Fruit fly (Drosophila melanogaster) whole organism, embryonic: ENCODE measurements around the gene PhKgamma.
A peak's percentile ranks its signal among the peaks of the same experiment; 100 is the strongest.

ENCODE experiments used
- Antp ChIP-seq: fragments of 200-800 bp; sonication (Bioruptor generic); optimal IDR thresholded peaks from 3 replicates; lab custom pipeline; 2016; ENCODE audit warnings: missing biosample characterization, missing genetic modification characterization
- Atf6 ChIP-seq: fragments of 200-800 bp; sonication (Bioruptor generic); IDR thresholded peaks from 2 replicates; pipeline ENCODE4 v1.3.6; 2022; ENCODE audit warnings: missing biosample characterization, missing genetic modification characterization
- CG11456 ChIP-seq: fragments of 200-800 bp; sonication (Bioruptor generic); IDR thresholded peaks from 3 replicates; pipeline ENCODE4 v1.3.6; 2022; ENCODE audit warnings: missing biosample characterization, missing genetic modification characterization
- CG12155 ChIP-seq: fragments of 200-800 bp; sonication (Bioruptor generic); optimal IDR thresholded peaks from 3 replicates; lab custom pipeline; 2016; ENCODE audit warnings: missing biosample characterization, missing genetic modification characterization
- CG12219 ChIP-seq: fragments of 200-800 bp; sonication (Bioruptor generic); optimal IDR thresholded peaks from 3 replicates; lab custom pipeline; 2018; ENCODE audit warnings: missing biosample characterization, mild to moderate bottlenecking, missing genetic modification characterization
- CG12769 ChIP-seq: fragments of 200-800 bp; sonication (Bioruptor generic); optimal IDR thresholded peaks from 2 replicates; lab custom pipeline; 2019; ENCODE audit warnings: missing biosample characterization, mild to moderate bottlenecking, missing genetic modification characterization, moderate library complexity
- CG1529 ChIP-seq: fragments of 200-800 bp; sonication (Bioruptor generic); optimal IDR thresholded peaks from 3 replicates; lab custom pipeline; 2018; ENCODE audit warnings: missing biosample characterization, missing genetic modification characterization
- CG17186 ChIP-seq: fragments of 200-800 bp; sonication (Bioruptor generic); optimal IDR thresholded peaks from 3 replicates; lab custom pipeline; 2017; ENCODE audit warnings: missing biosample characterization, missing genetic modification reagents, missing genetic modification characterization
- CG17385 ChIP-seq: fragments of 200-800 bp; sonication (Bioruptor generic); optimal IDR thresholded peaks from 3 replicates; lab custom pipeline; 2018; ENCODE audit warnings: missing biosample characterization, mild to moderate bottlenecking, missing genetic modification characterization
- CG17568 ChIP-seq: fragments of 200-800 bp; sonication (Bioruptor generic); optimal IDR thresholded peaks from 2 replicates; lab custom pipeline; 2018; ENCODE audit warnings: missing biosample characterization, mild to moderate bottlenecking, missing genetic modification characterization, moderate library complexity
- CG2199 ChIP-seq: fragments of 200-800 bp; sonication (Bioruptor generic); IDR thresholded peaks from 3 replicates; pipeline ENCODE4 v1.3.6; 2022; ENCODE audit warnings: missing biosample characterization, missing genetic modification characterization
- CG2678 ChIP-seq: fragments of 200-800 bp; sonication (Bioruptor generic); optimal IDR thresholded peaks from 3 replicates; lab custom pipeline; 2019; ENCODE audit warnings: missing biosample characterization, mild to moderate bottlenecking, missing genetic modification characterization, moderate library complexity
- CG31365 ChIP-seq: fragments of 200-800 bp; sonication (Bioruptor generic); optimal IDR thresholded peaks from 2 replicates; lab custom pipeline; 2018; ENCODE audit warnings: missing biosample characterization, mild to moderate bottlenecking, missing genetic modification characterization
- CG9437 ChIP-seq: fragments of 200-800 bp; sonication (Bioruptor generic); optimal IDR thresholded peaks from 2 replicates; lab custom pipeline; 2018; ENCODE audit warnings: missing biosample characterization, mild to moderate bottlenecking, missing genetic modification characterization
- CG9609 ChIP-seq: fragments of 200-800 bp; sonication (Bioruptor generic); optimal IDR thresholded peaks from 3 replicates; lab custom pipeline; 2016; ENCODE audit warnings: missing biosample characterization, missing genetic modification characterization
- CHES-1-like ChIP-seq: fragments of 200-800 bp; sonication (Bioruptor generic); optimal IDR thresholded peaks from 2 replicates; lab custom pipeline; 2016; ENCODE audit warnings: missing biosample characterization, missing genetic modification characterization
- CrebB ChIP-seq: fragments of 200-800 bp; sonication (Bioruptor generic); optimal IDR thresholded peaks from 3 replicates; lab custom pipeline; 2018; ENCODE audit warnings: missing biosample characterization, mild to moderate bottlenecking, missing genetic modification characterization
- Dip2 ChIP-seq: fragments of 200-800 bp; sonication (Bioruptor generic); IDR thresholded peaks from 2 replicates; pipeline ENCODE4 v1.3.6; 2022; ENCODE audit warnings: missing biosample characterization, missing genetic modification characterization
- Dll ChIP-seq: fragments of 200-800 bp; sonication (Bioruptor generic); IDR thresholded peaks from 4 replicates; pipeline ENCODE4 v1.3.6; 2022; ENCODE audit warnings: missing biosample characterization, missing genetic modification characterization; ENCODE audit not compliant: partially characterized antibody
- Eip74EF ChIP-seq, 2 experiments: fragments of 200-800 bp in 1 of 2; fragments of >200 bp in 1 of 2; sonication (Bioruptor generic) in 1 of 2; optimal IDR thresholded peaks; 2 replicates each; lab custom pipeline; 2017 to 2019; ENCODE audit warnings: missing biosample characterization in 2 of 2, missing genetic modification characterization in 2 of 2, mild to moderate bottlenecking in 1 of 2, moderate library complexity in 1 of 2
- Fer3 ChIP-seq: fragments of 200-800 bp; sonication (Bioruptor generic); optimal IDR thresholded peaks from 2 replicates; lab custom pipeline; 2018; ENCODE audit warnings: missing biosample characterization, mild to moderate bottlenecking, missing genetic modification characterization, moderate library complexity
- GATAe ChIP-seq: fragments of 200-800 bp; sonication (Bioruptor generic); conservative IDR thresholded peaks from 2 replicates; pipeline ENCODE4 v1.3.6; 2022; ENCODE audit warnings: missing biosample characterization, missing genetic modification characterization
- H15 ChIP-seq: fragments of 200-800 bp; sonication (Bioruptor generic); IDR thresholded peaks from 3 replicates; pipeline ENCODE4 v1.3.6; 2022; ENCODE audit warnings: missing biosample characterization, missing genetic modification characterization
- HLHmδ ChIP-seq: fragments of 200-800 bp; sonication (Bioruptor generic); optimal IDR thresholded peaks from 2 replicates; lab custom pipeline; 2018; ENCODE audit warnings: missing biosample characterization, mild to moderate bottlenecking, missing genetic modification characterization, moderate library complexity
- Hr3 ChIP-seq: fragments of 200-800 bp; sonication (Bioruptor generic); optimal IDR thresholded peaks from 3 replicates; lab custom pipeline; 2016; ENCODE audit warnings: missing biosample characterization, missing genetic modification characterization
- Lhr ChIP-seq: fragments of 200-800 bp; sonication (Bioruptor generic); optimal IDR thresholded peaks from 3 replicates; lab custom pipeline; 2017; ENCODE audit warnings: mild to moderate bottlenecking, missing biosample characterization, missing genetic modification reagents, missing genetic modification characterization
- Mad ChIP-seq: fragments of 200-800 bp; sonication (Bioruptor generic); optimal IDR thresholded peaks from 2 replicates; lab custom pipeline; 2016; ENCODE audit warnings: missing biosample characterization, missing genetic modification characterization
- Med ChIP-seq: fragments of 200-800 bp; sonication (Bioruptor generic); peaks from one replicate; lab custom pipeline; 2016; ENCODE audit warnings: missing biosample characterization, missing genetic modification characterization, mild to moderate bottlenecking, inconsistent platforms, moderate library complexity
- Opbp ChIP-seq: fragments of 200-800 bp; sonication (Bioruptor generic); IDR thresholded peaks from 3 replicates; pipeline ENCODE4 v1.3.6; 2022; ENCODE audit warnings: missing biosample characterization, missing genetic modification characterization; ENCODE audit not compliant: partially characterized antibody
- Side ChIP-seq: fragments of 200-800 bp; sonication (Bioruptor generic); optimal IDR thresholded peaks from 2 replicates; lab custom pipeline; 2016; ENCODE audit warnings: missing biosample characterization, missing genetic modification characterization
- Tbp ChIP-seq: fragments of >200 bp; optimal IDR thresholded peaks from 2 replicates; lab custom pipeline; 2018; ENCODE audit warnings: missing biosample characterization, missing genetic modification characterization
- Vsx1 ChIP-seq: fragments of 200-800 bp; sonication (Bioruptor generic); optimal IDR thresholded peaks from 2 replicates; lab custom pipeline; 2017; ENCODE audit warnings: missing biosample characterization, mild to moderate bottlenecking, missing genetic modification characterization, missing genetic modification reagents
- abd-A ChIP-seq: fragments of 200-800 bp; sonication (Bioruptor generic); optimal IDR thresholded peaks from 3 replicates; lab custom pipeline; 2019; ENCODE audit warnings: missing biosample characterization, mild to moderate bottlenecking, missing genetic modification characterization, moderate library complexity
- amos ChIP-seq: fragments of 200-800 bp; sonication (Bioruptor generic); IDR thresholded peaks from 2 replicates; pipeline ENCODE4 v1.3.6; 2022; ENCODE audit warnings: missing biosample characterization, missing genetic modification characterization; ENCODE audit not compliant: partially characterized antibody
- bbx ChIP-seq: fragments of 200-800 bp; sonication (Bioruptor generic); IDR thresholded peaks from 2 replicates; pipeline ENCODE4 v1.3.6; 2022; ENCODE audit warnings: missing biosample characterization, missing genetic modification characterization; ENCODE audit not compliant: partially characterized antibody
- croc ChIP-seq: fragments of 200-800 bp; sonication (Bioruptor generic); conservative IDR thresholded peaks from 3 replicates; pipeline ENCODE4 v1.3.6; 2022; ENCODE audit warnings: missing biosample characterization, missing genetic modification characterization
- da ChIP-seq: fragments of 200-800 bp; sonication (Bioruptor generic); optimal IDR thresholded peaks from 2 replicates; lab custom pipeline; 2016; ENCODE audit warnings: missing biosample characterization, missing genetic modification characterization
- dan ChIP-seq: fragments of 200-800 bp; sonication (Bioruptor generic); IDR thresholded peaks from 2 replicates; pipeline ENCODE4 v1.3.6; 2022; ENCODE audit warnings: missing biosample characterization, missing genetic modification characterization
- dimm ChIP-seq: fragments of 200-800 bp; sonication (Bioruptor generic); IDR thresholded peaks from 2 replicates; pipeline ENCODE4 v1.3.6; 2022; ENCODE audit warnings: missing biosample characterization, missing genetic modification characterization
- dmrt11E ChIP-seq: fragments of 200-800 bp; sonication (Bioruptor generic); optimal IDR thresholded peaks from 3 replicates; lab custom pipeline; 2018; ENCODE audit warnings: missing biosample characterization, mild to moderate bottlenecking, missing genetic modification characterization, moderate library complexity
- dpn ChIP-seq, 2 experiments: fragments of 200-800 bp; sonication (Bioruptor generic); optimal IDR thresholded peaks; 3 replicates each; lab custom pipeline; 2016; ENCODE audit warnings: missing biosample characterization in 2 of 2, missing genetic modification characterization in 2 of 2
- dysf ChIP-seq: fragments of 200-800 bp; sonication (Bioruptor generic); IDR thresholded peaks from 3 replicates; pipeline ENCODE4 v1.3.6; 2022; ENCODE audit warnings: missing biosample characterization, missing genetic modification characterization
- en ChIP-seq: fragments of 200-800 bp; sonication (Bioruptor generic); optimal IDR thresholded peaks from 2 replicates; lab custom pipeline; 2016; ENCODE audit warnings: missing biosample characterization, missing genetic modification characterization
- gem ChIP-seq: fragments of 200-800 bp; sonication (Bioruptor generic); optimal IDR thresholded peaks from 2 replicates; lab custom pipeline; 2019; ENCODE audit warnings: missing biosample characterization, mild to moderate bottlenecking, missing genetic modification characterization, moderate library complexity
- insv ChIP-seq, 2 experiments: fragments of 200-800 bp; sonication (Bioruptor generic); optimal IDR thresholded peaks; 3 replicates each; lab custom pipeline; 2016 to 2018; ENCODE audit warnings: missing biosample characterization in 2 of 2, missing genetic modification characterization in 2 of 2
- knrl ChIP-seq: fragments of 200-800 bp; sonication (Bioruptor generic); IDR thresholded peaks from 3 replicates; pipeline ENCODE4 v1.3.6; 2022; ENCODE audit warnings: missing biosample characterization, missing genetic modification characterization; ENCODE audit not compliant: partially characterized antibody
- nom ChIP-seq: fragments of 200-800 bp; sonication (Bioruptor generic); optimal IDR thresholded peaks from 2 replicates; lab custom pipeline; 2017; ENCODE audit warnings: missing biosample characterization, missing genetic modification characterization, mild to moderate bottlenecking, moderate library complexity, missing genetic modification reagents
- ssp ChIP-seq: fragments of 200-800 bp; sonication (Bioruptor generic); IDR thresholded peaks from 2 replicates; pipeline ENCODE4 v1.3.6; 2022; ENCODE audit warnings: missing biosample characterization, missing genetic modification characterization
- tgo ChIP-seq: fragments of 200-800 bp; sonication (Bioruptor generic); IDR thresholded peaks from 3 replicates; pipeline ENCODE4 v1.3.6; 2022; ENCODE audit warnings: missing biosample characterization, missing genetic modification characterization
- ttk ChIP-seq: fragments of 200-800 bp; sonication (Bioruptor generic); IDR thresholded peaks from 2 replicates; pipeline ENCODE4 v2.1.2; 2022; ENCODE audit warnings: missing biosample characterization, missing genetic modification characterization
- vvl ChIP-seq: fragments of 200-800 bp; sonication (Bioruptor generic); IDR thresholded peaks from 2 replicates; pipeline ENCODE4 v1.3.6; 2022; ENCODE audit warnings: missing biosample characterization, missing genetic modification characterization

The PhKgamma gene

DNA sequence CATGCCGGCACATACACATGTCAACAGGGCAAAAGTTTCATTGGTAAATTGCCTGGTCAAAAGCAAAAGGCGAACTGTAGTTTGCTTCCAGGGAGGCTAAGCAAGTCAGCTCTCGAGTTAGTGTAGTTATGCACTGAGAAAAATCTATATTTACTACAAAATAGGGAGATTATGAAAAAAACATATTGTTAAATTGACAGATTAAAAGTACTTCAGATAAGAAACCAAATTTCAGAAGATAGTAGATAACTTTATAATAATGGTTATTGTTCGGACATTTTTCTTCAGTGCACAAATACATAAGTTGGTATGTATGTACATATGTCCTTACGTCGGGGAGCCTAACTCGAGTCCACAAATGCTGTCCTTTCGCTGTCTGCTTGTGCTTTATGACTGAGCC is 37.8 kb upstream of the PhKgamma start (continued):
- TF ChIP-seq CG1529 (GFP tag; lab: Kevin White, UChicago) (no peak), GATAe (no peak), Med (GFP tag; lab: Kevin White, UChicago) (peak; percentile 81), ttk (GFP tag; lab: Robert Waterston, UW) (0 out of 2 replicates have a peak, but pooled peaks have one; percentile 21), CG17568 (GFP tag; lab: Kevin White, UChicago) (no peak), Opbp (GFP tag; lab: Robert Waterston, UW) (no peak), Antp (peak; percentile 27), CG12219 (GFP tag; lab: Kevin White, UChicago) (peak; percentile 31), CG2199 (GFP tag; lab: Robert Waterston, UW) (no peak), knrl (no peak), Side (GFP tag; lab: Kevin White, UChicago) (no peak), CG31365 (no peak), Dll (GFP tag; lab: Robert Waterston, UW) (no peak), insv (GFP tag; optimal IDR thresholded peaks at IDR 0.05; lab: Kevin White, UChicago) (no peak), Tbp (no peak), CG9437 (no peak), croc (GFP tag; lab: Robert Waterston, UW) (no peak), dpn (GFP tag; optimal IDR thresholded peaks at IDR 0.05; lab: Kevin White, UChicago) (peak; percentile 11 to 23), Lhr (GFP tag; lab: Kevin White, UChicago) (no peak), Hr3 (GFP tag; lab: Kevin White, UChicago) (peak; percentile 10), CG12155 (peak; percentile 36), da (GFP tag; lab: Kevin White, UChicago) (no peak), nom (GFP tag; lab: Kevin White, UChicago) (no peak), Mad (GFP tag; lab: Kevin White, UChicago) (no peak), dan (GFP tag; lab: Robert Waterston, UW) (no peak), HLHmδ (GFP tag; lab: Kevin White, UChicago) (no peak), Fer3 (tag; lab: Kevin White, UChicago) (peak; percentile 67), tgo (peak; percentile 34; the same call in 1 of the 3 replicates), dmrt11E (peak; percentile 60), Atf6 (GFP tag; lab: Robert Waterston, UW) (peak; percentile 65), CG17385 (GFP tag; lab: Kevin White, UChicago) (peak; percentile 49), vvl (GFP tag; lab: Robert Waterston, UW) (peak; percentile 67), CG2678 (tag; lab: Kevin White, UChicago) (peak; percentile 79), CHES-1-like (GFP tag; lab: Kevin White, UChicago) (no peak), CrebB (tag; lab: Kevin White, UChicago) (peak; percentile 6), CG12769 (tag; lab: Kevin White, UChicago) (peak; percentile 52), dysf (peak; percentile 63; the same call in 2 of the 3 replicates), Dip2 (GFP tag; lab: Robert Waterston, UW) (no peak), Eip74EF (GFP tag; optimal IDR thresholded peaks at IDR 0.05; lab: Kevin White, UChicago) (peak in 1 of 2 experiments; percentile 10), gem (tag; lab: Kevin White, UChicago) (peak; percentile 79), dimm (GFP tag; lab: Robert Waterston, UW) (no peak), amos (GFP tag; lab: Robert Waterston, UW) (no peak), CG9609 (peak; percentile 39), CG17186 (no peak), H15 (GFP tag; lab: Robert Waterston, UW) (no peak), bbx (GFP tag; lab: Robert Waterston, UW) (no peak), en (GFP tag; lab: Kevin White, UChicago) (no peak), ssp (GFP tag; lab: Robert Waterston, UW) (no peak), CG11456 (GFP tag; lab: Robert Waterston, UW) (no peak), abd-A (tag; lab: Kevin White, UChicago) (peak; percentile 23), Vsx1 (GFP tag; lab: Kevin White, UChicago) (no peak)
